Worm (Caenorhabditis elegans): ENCODE measurements around the gene F54D8.10.

ce11 chrIII:5081573-5081823, 13.1 kb upstream of the F54D8.10 start, which contains the start of gene cox-6A:
- TF ChIP-seq ref-1 (GFP tag; conservative IDR thresholded peaks at IDR 0.05) (no peak), tab-1 (GFP tag; IDR thresholded peaks at IDR 0.05) (no peak), ztf-29 (GFP tag; IDR thresholded peaks at IDR 0.05) (no peak), cog-1 (tag; optimal IDR thresholded peaks at IDR 0.05) (no peak), klf-2 (GFP tag; conservative IDR thresholded peaks at IDR 0.05) (no peak), flt-1 (GFP tag; IDR thresholded peaks at IDR 0.05) (no peak)

Measured in whole organism, midembryonic.